Worm (Caenorhabditis elegans) whole organism, late embryonic: Measurements from ENCODE around the gene H38K22.6.

ENCODE experiments used
- ahr-1 ChIP-seq: sonication (generic microtip); optimal IDR thresholded peaks from 2 replicates; lab custom pipeline; 2016; ENCODE audit warnings: missing genetic modification characterization, missing compliant biosample characterization
- ceh-31 ChIP-seq: sonication (generic microtip); optimal IDR thresholded peaks from 2 replicates; lab custom pipeline; 2016; ENCODE audit warnings: missing genetic modification characterization, missing compliant biosample characterization
- nhr-11 ChIP-seq: fragments of 150-350 bp; optimal IDR thresholded peaks from 2 replicates; lab custom pipeline; 2014; ENCODE audit warnings: missing biosample characterization, missing genetic modification characterization
- odd-2 ChIP-seq: sonication (generic microtip); optimal IDR thresholded peaks from 2 replicates; lab custom pipeline; 2017; ENCODE audit warnings: antibody characterized with exemption, mild to moderate bottlenecking, missing genetic modification characterization, missing compliant biosample characterization
- sox-2 ChIP-seq: fragments of 200-800 bp; sonication (Bioruptor generic); IDR thresholded peaks from 2 replicates; pipeline ENCODE4 v1.3.6; 2022; ENCODE audit warnings: missing genetic modification reagents, missing genetic modification characterization, missing compliant biosample characterization
- tbx-2 ChIP-seq: sonication (generic microtip); optimal IDR thresholded peaks from 2 replicates; lab custom pipeline; 2016; ENCODE audit warnings: missing genetic modification characterization, missing compliant biosample characterization

DNA sequence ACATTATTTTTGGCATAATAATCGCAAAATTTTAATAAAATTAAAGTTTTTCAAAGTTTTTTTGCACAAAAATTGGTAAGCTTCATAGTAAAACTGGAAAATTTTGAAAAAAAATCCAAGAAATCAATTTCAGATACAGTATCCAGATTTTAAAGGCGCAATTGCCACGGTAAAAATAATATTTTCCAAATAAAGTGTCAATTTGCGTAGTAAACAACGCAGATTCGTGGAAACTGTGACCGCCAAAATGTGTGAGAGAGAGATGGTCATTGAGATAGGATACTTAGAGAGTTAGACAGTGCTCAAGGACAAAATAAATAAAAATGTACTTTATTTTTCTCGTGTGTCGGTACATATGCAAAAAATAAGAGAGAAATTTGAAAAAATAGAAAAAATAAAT is 17.4 kb upstream of the H38K22.6 start:
- TF ChIP-seq sox-2 (GFP tag; lab: Robert Waterston, UW) (no peak), tbx-2 (tag; lab: Kevin White, UChicago) (no peak), odd-2 (tag; lab: Kevin White, UChicago) (no peak), ceh-31 (tag; lab: Kevin White, UChicago) (no peak), ahr-1 (no peak), nhr-11 (tag; lab: Kevin White, UChicago) (no peak)
